Fruit fly (Drosophila melanogaster) whole organism, adult: ENCODE data around the gene CG31131.

ENCODE experiments used
- CG33017 ChIP-seq: fragments of 200-800 bp; sonication (Bioruptor generic); optimal IDR thresholded peaks from 2 replicates; lab custom pipeline; 2018; ENCODE audit warnings: missing biosample characterization, mild to moderate bottlenecking, missing genetic modification characterization, moderate library complexity
- kay ChIP-seq: fragments of 200-800 bp; sonication (Bioruptor generic); peaks from one replicate; lab custom pipeline; 2016; ENCODE audit warnings: missing biosample characterization, missing genetic modification characterization, borderline replicate concordance

- TF ChIP-seq kay (GFP tag; lab: Kevin White, UChicago) (no peak), CG33017 (tag; lab: Kevin White, UChicago) (no peak)
Observed at dm6 chr3R:27945398-27945797, 17.6 kb downstream of the CG31131 start.
